Worm (Caenorhabditis elegans): ENCODE data around the gene F07C4.6.

DNA sequence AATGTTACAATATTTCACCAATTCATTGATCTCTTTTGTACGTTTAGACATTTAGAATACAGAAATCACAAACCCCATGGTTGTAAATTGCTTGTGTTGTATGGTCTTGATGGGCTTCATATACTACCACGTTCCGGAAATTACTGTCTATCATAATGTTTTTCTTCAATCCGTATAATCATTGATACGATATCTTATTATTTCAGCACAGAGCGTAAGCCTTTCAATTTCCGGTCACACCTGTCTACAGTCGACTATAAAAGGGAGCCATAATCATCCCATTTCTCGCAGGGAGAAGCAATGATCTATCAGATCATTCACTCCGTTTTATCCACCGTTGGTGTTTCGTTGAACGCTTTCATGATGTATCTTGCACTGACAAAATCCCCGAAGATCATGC, 2.9 kb downstream of the F07C4.6 start, which contains the start of gene srd-30:
- TF ChIP-seq egl-27 (tag; optimal IDR thresholded peaks at IDR 0.05), result no peak
- no peak for TF ChIP-seq ceh-90 (tag; optimal IDR thresholded peaks at IDR 0.05)
- TF ChIP-seq blmp-1 (tag; optimal IDR thresholded peaks at IDR 0.05), result no peak
- no peak for TF ChIP-seq ceh-82 (tag; optimal IDR thresholded peaks at IDR 0.05)
- TF ChIP-seq ama-1 (optimal IDR thresholded peaks at IDR 0.05), result no peak
- no peak for TF ChIP-seq aha-1 (tag; optimal IDR thresholded peaks at IDR 0.05)
- TF ChIP-seq lin-39 (tag; optimal IDR thresholded peaks at IDR 0.05), result no peak
- no peak for TF ChIP-seq lin-15B (tag; optimal IDR thresholded peaks at IDR 0.05)
- TF ChIP-seq C16A3.4 (tag; optimal IDR thresholded peaks at IDR 0.05), result no peak
- no peak for TF ChIP-seq sup-37 (GFP tag; optimal IDR thresholded peaks at IDR 0.05)

All from whole organism, L1 larva.